Fruit fly (Drosophila melanogaster): Measurements from ENCODE around the gene Parg.

Parg gene

DNA sequence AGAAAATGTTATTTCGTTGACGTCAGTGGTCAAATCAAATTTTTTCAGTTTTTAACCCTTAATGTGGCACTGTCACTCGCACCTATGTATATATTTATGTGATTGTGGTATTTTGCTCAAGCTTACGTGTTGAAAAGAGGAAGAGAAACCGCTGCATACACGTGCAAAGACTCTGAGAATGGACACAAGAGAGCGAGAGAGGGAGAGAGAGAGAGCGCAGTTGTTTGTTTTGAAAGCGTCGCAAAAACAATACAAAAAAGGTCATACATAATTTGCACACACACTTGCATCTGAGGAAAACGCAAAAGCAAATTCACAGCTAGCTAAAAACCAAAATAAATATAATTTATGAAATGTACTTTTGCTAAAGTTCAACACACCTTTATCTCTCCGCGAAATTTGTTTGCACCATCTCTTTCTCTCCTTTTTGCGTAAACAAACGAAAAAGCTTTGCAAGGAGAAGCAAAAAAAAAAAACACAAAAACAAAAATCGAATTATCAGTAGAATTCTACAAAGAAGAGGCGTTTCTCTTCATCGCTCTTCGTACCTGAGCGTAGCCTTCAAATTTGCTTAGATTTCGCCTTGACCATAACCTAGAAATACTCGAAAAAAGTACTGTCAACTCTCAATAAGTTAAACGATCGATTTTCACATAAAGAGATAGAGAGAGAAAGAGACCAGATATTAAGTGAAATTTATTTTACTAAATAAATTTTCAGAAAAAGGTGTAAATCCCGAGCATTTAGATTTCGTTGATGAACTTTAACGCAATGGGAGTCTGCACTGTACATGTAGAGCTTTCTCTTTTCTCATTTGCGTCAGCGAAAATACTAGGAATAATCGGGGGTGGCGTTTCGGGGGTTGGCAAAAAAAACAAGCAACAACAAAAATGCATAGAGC lies 1.0 kb upstream of the Parg start (continued):
- peak; percentile 91 to 92 for TF ChIP-seq dl (GFP tag; optimal IDR thresholded peaks at IDR 0.05; ENCODE audit: insufficient read depth in 1 of 2, partially characterized antibody in 2 of 2)
- peak; percentile 71 for TF ChIP-seq Vsx2 (GFP tag; optimal IDR thresholded peaks at IDR 0.05; ENCODE audit: partially characterized antibody)
- TF ChIP-seq Hr78 (GFP tag; optimal IDR thresholded peaks at IDR 0.05): no peak
- TF ChIP-seq woc (GFP tag; optimal IDR thresholded peaks at IDR 0.05): peak; percentile 63
- peak; percentile 77 for TF ChIP-seq rgr (GFP tag; optimal IDR thresholded peaks at IDR 0.05)
- peak; percentile 59 for TF ChIP-seq tai (GFP tag; optimal IDR thresholded peaks at IDR 0.05)
- TF ChIP-seq pan (optimal IDR thresholded peaks at IDR 0.05): no peak
- TF ChIP-seq Abd-B (GFP tag; optimal IDR thresholded peaks at IDR 0.05): no peak
- peak; percentile 0 for TF ChIP-seq sage (GFP tag; optimal IDR thresholded peaks at IDR 0.05)
- TF ChIP-seq usp (GFP tag; optimal IDR thresholded peaks at IDR 0.05): no peak

DNA sequence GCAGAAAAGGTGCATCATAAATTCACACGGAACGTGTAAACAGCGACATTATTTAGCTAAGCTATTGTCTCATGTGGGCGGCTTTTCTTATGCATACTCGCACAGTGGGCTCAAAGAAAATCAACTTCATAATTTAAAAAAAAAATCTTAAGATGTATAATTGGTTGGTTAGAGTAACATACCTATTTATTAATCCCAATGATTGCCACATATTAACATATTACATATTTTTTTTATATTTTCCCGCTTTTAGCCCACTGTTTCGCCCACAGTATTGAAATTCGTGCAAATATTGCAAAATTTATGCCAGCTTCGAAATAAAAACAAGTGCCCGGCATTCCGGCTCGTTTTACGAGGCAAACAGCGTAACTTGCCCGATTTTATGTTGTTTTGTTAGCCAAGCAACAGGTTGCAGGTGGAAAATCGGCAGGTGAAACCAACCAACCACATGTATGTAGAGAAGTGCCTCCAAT lies 4.1 kb downstream of the Parg start, which contains the start of gene Ilp7:
Gene Ilp7 (plus strand): TSS at position 423 of the 473 bp plus-strand sequence.
- no peak for TF ChIP-seq Myc (optimal IDR thresholded peaks at IDR 0.05)
- peak; percentile 9 for TF ChIP-seq rgr (GFP tag; optimal IDR thresholded peaks at IDR 0.05)
- peak; percentile 2 for TF ChIP-seq fru (GFP tag; optimal IDR thresholded peaks at IDR 0.05)
- TF ChIP-seq h (GFP tag; optimal IDR thresholded peaks at IDR 0.05): peak; percentile 23
- TF ChIP-seq pan (optimal IDR thresholded peaks at IDR 0.05): no peak
- peak in 1 of 2 experiments; percentile 15 for TF ChIP-seq foxo (GFP tag; optimal IDR thresholded peaks at IDR 0.05)
